Worm (Caenorhabditis elegans): ENCODE measurements around the gene rgs-4.

- TF ChIP-seq ztf-23 (GFP tag; IDR thresholded peaks at IDR 0.05): no peak
- no peak for TF ChIP-seq cog-1 (tag; optimal IDR thresholded peaks at IDR 0.05)
- TF ChIP-seq ref-1 (GFP tag; conservative IDR thresholded peaks at IDR 0.05): no peak
- no peak for TF ChIP-seq ztf-29 (GFP tag; IDR thresholded peaks at IDR 0.05)
- no peak for TF ChIP-seq flt-1 (GFP tag; IDR thresholded peaks at IDR 0.05)
- no peak for TF ChIP-seq med-1 (GFP tag; optimal IDR thresholded peaks at IDR 0.05; ENCODE audit: insufficient read depth)
- TF ChIP-seq T22C8.4 (GFP tag; IDR thresholded peaks at IDR 0.05): no peak
- TF ChIP-seq klf-2 (GFP tag; conservative IDR thresholded peaks at IDR 0.05): no peak
Measured at ce11 chrII:12669882-12670281, 15.3 kb downstream of the rgs-4 start.
